Fruit fly (Drosophila melanogaster) whole organism, adult: ENCODE measurements around the gene Cul5.

Experiments used
- CG11617 ChIP-seq: fragments of 200-800 bp; sonication (Bioruptor generic); optimal IDR thresholded peaks from 2 replicates; lab custom pipeline; 2017; ENCODE audit warnings: mild to moderate bottlenecking, missing biosample characterization, missing genetic modification reagents, missing genetic modification characterization
- CG12768 ChIP-seq: fragments of 200-800 bp; sonication (Bioruptor generic); optimal IDR thresholded peaks from 2 replicates; lab custom pipeline; 2017; ENCODE audit warnings: missing biosample characterization, missing genetic modification characterization, mild to moderate bottlenecking, moderate library complexity, missing genetic modification reagents
- CG14711 ChIP-seq: fragments of 200-800 bp; sonication (Bioruptor generic); optimal IDR thresholded peaks from 2 replicates; lab custom pipeline; 2018; ENCODE audit warnings: missing biosample characterization, mild to moderate bottlenecking, missing genetic modification characterization, moderate library complexity
- CG1620 ChIP-seq: fragments of 200-800 bp; sonication (Bioruptor generic); optimal IDR thresholded peaks from 2 replicates; lab custom pipeline; 2016; ENCODE audit warnings: missing biosample characterization, missing genetic modification characterization
- CG33017 ChIP-seq: fragments of 200-800 bp; sonication (Bioruptor generic); optimal IDR thresholded peaks from 2 replicates; lab custom pipeline; 2018; ENCODE audit warnings: missing biosample characterization, mild to moderate bottlenecking, missing genetic modification characterization, moderate library complexity
- CG5204 ChIP-seq: fragments of 200-800 bp; sonication (Bioruptor generic); optimal IDR thresholded peaks from 2 replicates; lab custom pipeline; 2016; ENCODE audit warnings: missing biosample characterization, missing genetic modification characterization
- CG7045 ChIP-seq: fragments of 200-800 bp; sonication (Bioruptor generic); optimal IDR thresholded peaks from 2 replicates; lab custom pipeline; 2017; ENCODE audit warnings: missing biosample characterization, mild to moderate bottlenecking, missing genetic modification characterization
- CG7101 ChIP-seq: fragments of 200-800 bp; sonication (Bioruptor generic); optimal IDR thresholded peaks from 2 replicates; lab custom pipeline; 2018; ENCODE audit warnings: missing biosample characterization, mild to moderate bottlenecking, missing genetic modification characterization, moderate library complexity
- Clk ChIP-seq: fragments of 200-800 bp; sonication (Bioruptor generic); optimal IDR thresholded peaks from 2 replicates; lab custom pipeline; 2017; ENCODE audit warnings: missing biosample characterization, missing genetic modification characterization
- Crg-1 ChIP-seq: fragments of 200-800 bp; sonication (Bioruptor generic); optimal IDR thresholded peaks from 2 replicates; lab custom pipeline; 2016; ENCODE audit warnings: missing biosample characterization, missing genetic modification characterization
- Hr96 ChIP-seq: fragments of 200-800 bp; sonication (Bioruptor generic); optimal IDR thresholded peaks from 2 replicates; lab custom pipeline; 2016; ENCODE audit warnings: missing biosample characterization, missing genetic modification characterization
- Mnt ChIP-seq: fragments of 200-800 bp; sonication (Bioruptor generic); optimal IDR thresholded peaks from 2 replicates; lab custom pipeline; 2016; ENCODE audit warnings: missing biosample characterization, mild to moderate bottlenecking, missing genetic modification characterization
- bab1 ChIP-seq: fragments of 200-800 bp; sonication (Bioruptor generic); optimal IDR thresholded peaks from 3 replicates; lab custom pipeline; 2019; ENCODE audit warnings: missing biosample characterization, mild to moderate bottlenecking, missing genetic modification characterization, moderate library complexity
- cic ChIP-seq: fragments of 200-800 bp; sonication (Bioruptor generic); optimal IDR thresholded peaks from 2 replicates; lab custom pipeline; 2017; ENCODE audit warnings: missing biosample characterization, mild to moderate bottlenecking, missing genetic modification characterization, moderate library complexity
- cnc ChIP-seq, 2 experiments: fragments of >200 bp; optimal IDR thresholded peaks; 2 replicates each; lab custom pipeline; 2017
- kay ChIP-seq: fragments of 200-800 bp; sonication (Bioruptor generic); peaks from one replicate; lab custom pipeline; 2016; ENCODE audit warnings: missing biosample characterization, missing genetic modification characterization, borderline replicate concordance
- ovo ChIP-seq: fragments of 200-800 bp; sonication (Bioruptor generic); optimal IDR thresholded peaks from 2 replicates; lab custom pipeline; 2016; ENCODE audit warnings: missing biosample characterization, missing genetic modification characterization
- pad ChIP-seq: fragments of 200-800 bp; sonication (Bioruptor generic); optimal IDR thresholded peaks from 3 replicates; lab custom pipeline; 2017; ENCODE audit warnings: missing biosample characterization, missing genetic modification characterization, mild to moderate bottlenecking, moderate library complexity, missing genetic modification reagents
- tj ChIP-seq: fragments of 200-800 bp; sonication (Bioruptor generic); optimal IDR thresholded peaks from 3 replicates; lab custom pipeline; 2017; ENCODE audit warnings: missing biosample characterization, mild to moderate bottlenecking, missing genetic modification characterization, moderate library complexity
- toe ChIP-seq: fragments of 200-800 bp; sonication (Bioruptor generic); optimal IDR thresholded peaks from 2 replicates; lab custom pipeline; 2016; ENCODE audit warnings: missing biosample characterization, missing genetic modification characterization

The Cul5 gene

DNA sequence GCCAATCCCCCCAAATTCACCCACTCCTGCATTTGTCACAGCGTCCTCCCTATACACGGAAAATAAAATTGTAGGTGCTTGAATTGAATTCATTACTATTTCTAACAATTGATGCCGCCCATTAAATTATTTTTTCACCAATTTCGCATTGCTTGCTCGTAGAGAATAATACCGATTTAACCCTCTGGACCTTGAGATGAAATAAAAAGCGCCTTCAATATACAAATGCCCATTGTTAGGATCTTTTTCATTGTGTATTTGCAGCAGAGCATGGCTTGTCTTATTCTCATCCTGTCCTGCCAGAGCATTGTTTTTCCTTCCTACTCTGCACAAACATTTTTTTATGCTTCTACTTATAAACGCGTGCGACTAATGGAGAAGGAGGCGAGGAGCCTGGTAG, 28.8 kb upstream of the Cul5 start:
- TF ChIP-seq ovo (GFP tag; lab: Kevin White, UChicago) = no peak
- TF ChIP-seq CG7045 (GFP tag; lab: Kevin White, UChicago) = no peak
- TF ChIP-seq bab1 (GFP tag; lab: Kevin White, UChicago) = no peak
- no peak for TF ChIP-seq CG33017

DNA sequence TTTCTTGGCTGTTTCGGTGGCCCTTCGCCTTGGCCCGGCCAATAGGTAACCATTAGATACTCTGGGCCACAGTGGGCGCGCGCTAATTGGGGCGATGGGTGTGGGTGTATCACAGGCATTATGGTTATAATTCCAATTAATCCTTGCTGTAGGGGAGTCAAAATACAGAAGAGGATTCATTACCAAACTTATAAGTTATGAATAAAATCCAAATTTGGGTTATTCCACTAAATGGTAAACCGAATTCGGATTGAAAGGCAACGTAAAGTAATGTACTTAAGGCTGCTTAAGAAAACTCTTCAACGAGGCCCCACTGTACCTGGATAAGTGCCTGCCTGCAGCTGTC, 26.9 kb upstream of the Cul5 start:
- no peak for TF ChIP-seq CG5204 (GFP tag; lab: Kevin White, UChicago)
- TF ChIP-seq bab1 (GFP tag; lab: Kevin White, UChicago) = no peak
- TF ChIP-seq ovo (GFP tag; lab: Kevin White, UChicago) = no peak
- no peak for TF ChIP-seq CG7045 (GFP tag; lab: Kevin White, UChicago)
- TF ChIP-seq CG12768 (GFP tag; lab: Kevin White, UChicago) = no peak
- TF ChIP-seq cnc (optimal IDR thresholded peaks at IDR 0.05; lab: Kevin White, UChicago) = no peak
- no peak for TF ChIP-seq CG11617 (GFP tag; lab: Kevin White, UChicago)
- TF ChIP-seq toe = no peak
- TF ChIP-seq CG14711 = no peak
- no peak for TF ChIP-seq Hr96 (GFP tag; lab: Kevin White, UChicago)
- no peak for TF ChIP-seq CG33017

DNA sequence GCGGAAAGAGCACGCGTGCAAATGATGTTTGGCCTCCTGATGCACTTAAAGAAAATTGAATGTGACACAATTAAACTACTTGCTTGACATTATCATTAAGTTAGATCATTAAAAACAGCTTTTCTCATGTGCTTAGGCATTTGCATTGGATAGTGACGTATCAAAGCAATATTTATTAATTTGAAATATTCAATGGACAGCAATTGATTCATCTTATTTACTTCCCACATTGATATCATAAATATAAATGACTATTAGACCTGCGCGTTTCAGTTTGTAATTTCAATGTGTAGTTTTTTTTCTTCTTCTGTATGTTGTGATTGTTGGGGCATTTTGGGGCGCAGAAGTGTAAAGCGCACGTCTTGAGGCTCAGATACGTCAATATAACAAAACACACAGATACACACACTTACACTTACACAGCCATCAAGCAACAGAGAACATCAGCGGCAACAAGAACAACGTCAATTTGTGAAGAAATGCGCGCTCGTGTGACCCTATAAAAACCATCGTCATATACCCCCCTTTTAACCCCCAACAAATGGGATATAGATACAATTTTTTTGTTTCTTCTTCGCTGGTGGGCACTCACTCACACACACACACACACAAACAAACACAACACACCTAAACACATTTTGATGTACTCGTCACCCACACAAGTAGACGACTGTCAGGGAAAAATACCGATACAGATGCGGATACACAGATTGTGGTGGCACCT, 26.3 kb upstream of the Cul5 start:
- TF ChIP-seq kay (peak; percentile 47), CG11617 (GFP tag; lab: Kevin White, UChicago) (no peak), ovo (GFP tag; lab: Kevin White, UChicago) (no peak), CG33017 (no peak), CG14711 (peak; percentile 21), cnc (optimal IDR thresholded peaks at IDR 0.05; lab: Kevin White, UChicago) (no peak), CG1620 (no peak), CG5204 (GFP tag; lab: Kevin White, UChicago) (peak; percentile 7), CG7045 (GFP tag; lab: Kevin White, UChicago) (no peak), Mnt (no peak), CG7101 (no peak), bab1 (GFP tag; lab: Kevin White, UChicago) (no peak), Crg-1 (GFP tag; lab: Kevin White, UChicago) (no peak), tj (GFP tag; lab: Kevin White, UChicago) (no peak), CG12768 (GFP tag; lab: Kevin White, UChicago) (no peak), toe (no peak), cic (no peak), pad (GFP tag; lab: Kevin White, UChicago) (no peak), Hr96 (GFP tag; lab: Kevin White, UChicago) (no peak), Clk (GFP tag; lab: Kevin White, UChicago) (no peak)

DNA sequence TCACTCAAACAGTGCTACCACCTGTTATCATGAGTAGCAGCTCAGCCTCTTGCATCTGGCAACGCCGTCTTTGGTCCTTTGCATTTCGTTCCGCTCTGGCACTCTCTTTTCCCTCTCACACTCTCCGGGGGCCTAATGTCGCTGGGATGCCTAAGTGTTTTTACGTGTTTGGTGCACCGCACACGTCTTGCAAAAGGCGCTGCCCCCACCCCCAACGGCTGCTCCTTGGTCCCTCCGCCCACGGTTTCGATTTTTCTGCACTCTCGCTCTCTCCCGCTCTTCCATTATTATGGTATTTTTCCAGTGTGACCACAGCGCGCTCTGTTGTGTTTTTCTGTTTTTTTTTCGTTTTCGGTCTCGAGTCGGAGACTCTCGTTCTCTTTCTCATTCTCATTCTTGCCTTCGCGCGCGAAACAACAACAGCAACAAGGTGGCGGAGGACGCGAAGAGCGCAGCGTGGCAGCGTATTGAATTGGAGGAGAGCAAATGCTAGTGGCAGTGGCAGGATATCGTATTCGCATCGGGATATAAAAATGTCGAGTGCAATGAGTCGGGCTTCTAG, 25.2 kb upstream of the Cul5 start:
- no peak for TF ChIP-seq ovo (GFP tag; lab: Kevin White, UChicago)
- no peak for TF ChIP-seq pad (GFP tag; lab: Kevin White, UChicago)
- TF ChIP-seq CG33017 = no peak
- TF ChIP-seq toe = no peak
- no peak for TF ChIP-seq CG5204 (GFP tag; lab: Kevin White, UChicago)
- no peak for TF ChIP-seq bab1 (GFP tag; lab: Kevin White, UChicago)
- no peak for TF ChIP-seq cnc (optimal IDR thresholded peaks at IDR 0.05; lab: Kevin White, UChicago)
- no peak for TF ChIP-seq cic
- TF ChIP-seq Mnt = no peak
- TF ChIP-seq Crg-1 (GFP tag; lab: Kevin White, UChicago) = no peak
- no peak for TF ChIP-seq CG7101
- no peak for TF ChIP-seq CG14711
- no peak for TF ChIP-seq Hr96 (GFP tag; lab: Kevin White, UChicago)
- TF ChIP-seq CG1620 = no peak
- no peak for TF ChIP-seq Clk (GFP tag; lab: Kevin White, UChicago)
- TF ChIP-seq CG12768 (GFP tag; lab: Kevin White, UChicago) = no peak
- TF ChIP-seq tj (GFP tag; lab: Kevin White, UChicago) = no peak
- no peak for TF ChIP-seq CG11617 (GFP tag; lab: Kevin White, UChicago)

DNA sequence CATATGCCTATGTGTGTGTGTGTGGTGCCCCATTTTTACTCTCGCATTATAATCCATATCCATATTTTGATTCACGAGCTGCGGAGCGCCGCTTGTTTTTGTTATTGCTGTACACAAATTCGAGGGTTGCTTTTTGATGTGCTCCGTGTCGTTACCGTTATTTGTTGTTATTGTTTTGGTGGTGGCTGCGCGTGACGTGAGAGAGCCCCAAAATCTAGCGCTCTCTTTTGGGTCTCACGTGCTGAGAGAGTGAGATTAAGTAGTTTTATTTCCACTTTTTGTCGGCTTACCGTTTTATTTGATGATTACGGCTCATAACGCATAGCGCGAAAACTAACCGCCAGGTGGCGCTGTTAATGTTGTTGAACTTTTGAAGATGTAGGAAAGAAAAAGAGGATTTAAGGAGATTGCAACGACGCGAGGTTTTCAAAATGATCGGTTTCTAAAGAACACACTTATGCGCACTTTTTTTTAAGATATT, 24.6 kb upstream of the Cul5 start:
- TF ChIP-seq CG7101 = no peak
- peak; percentile 6 for TF ChIP-seq ovo (GFP tag; lab: Kevin White, UChicago)
- TF ChIP-seq tj (GFP tag; lab: Kevin White, UChicago) = no peak
- TF ChIP-seq toe = no peak
- no peak for TF ChIP-seq CG1620
- TF ChIP-seq cnc (optimal IDR thresholded peaks at IDR 0.05; lab: Kevin White, UChicago) = no peak
- no peak for TF ChIP-seq Hr96 (GFP tag; lab: Kevin White, UChicago)
- no peak for TF ChIP-seq CG33017
- TF ChIP-seq CG7045 (GFP tag; lab: Kevin White, UChicago) = no peak
- no peak for TF ChIP-seq CG12768 (GFP tag; lab: Kevin White, UChicago)
- no peak for TF ChIP-seq Clk (GFP tag; lab: Kevin White, UChicago)
- peak; percentile 70 for TF ChIP-seq kay
- TF ChIP-seq cic = no peak
- TF ChIP-seq Crg-1 (GFP tag; lab: Kevin White, UChicago) = no peak
- TF ChIP-seq CG11617 (GFP tag; lab: Kevin White, UChicago) = no peak
- no peak for TF ChIP-seq CG5204 (GFP tag; lab: Kevin White, UChicago)
- no peak for TF ChIP-seq bab1 (GFP tag; lab: Kevin White, UChicago)
- no peak for TF ChIP-seq Mnt
- TF ChIP-seq pad (GFP tag; lab: Kevin White, UChicago) = peak; percentile 13
- TF ChIP-seq CG14711 = no peak

DNA sequence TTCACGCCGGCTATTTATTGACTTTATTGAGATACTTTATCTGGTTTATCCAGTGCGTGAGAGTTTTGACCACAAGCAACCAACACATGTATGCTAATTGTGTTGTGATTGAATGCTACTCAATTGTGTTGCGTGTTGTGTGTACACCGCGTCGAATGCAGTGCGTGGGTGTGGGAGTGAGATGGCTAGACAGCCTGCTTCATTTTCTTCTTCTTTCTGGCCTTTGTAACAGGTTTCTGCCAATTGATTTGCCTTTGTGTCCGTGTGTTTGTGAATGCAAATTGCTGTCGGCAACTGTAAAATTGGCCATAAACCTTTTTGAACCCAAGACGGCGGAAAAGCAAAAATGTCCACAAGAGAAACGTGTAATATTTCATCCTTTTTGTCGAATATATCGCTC, 24.1 kb upstream of the Cul5 start:
- TF ChIP-seq tj (GFP tag; lab: Kevin White, UChicago) (no peak), ovo (GFP tag; lab: Kevin White, UChicago) (no peak), CG14711 (no peak), cnc (optimal IDR thresholded peaks at IDR 0.05; lab: Kevin White, UChicago) (no peak), Crg-1 (GFP tag; lab: Kevin White, UChicago) (no peak), Mnt (no peak)
